Worm (Caenorhabditis elegans) whole organism, early embryonic: ENCODE measurements around the gene F42F12.3.

ENCODE experiments used
- B0310.2 ChIP-seq: sonication (generic microtip); optimal IDR thresholded peaks from 2 replicates; lab custom pipeline; 2016; ENCODE audit warnings: mild to moderate bottlenecking, missing genetic modification characterization, missing compliant biosample characterization
- F13C5.2 ChIP-seq: sonication (generic microtip); optimal IDR thresholded peaks from 2 replicates; lab custom pipeline; 2017; ENCODE audit warnings: mild to moderate bottlenecking, missing genetic modification characterization, inconsistent platforms, missing compliant biosample characterization
- aly-1 ChIP-seq: sonication (generic microtip); optimal IDR thresholded peaks from 2 replicates; lab custom pipeline; 2016; ENCODE audit warnings: missing genetic modification characterization, missing compliant biosample characterization
- ama-1 ChIP-seq: fragments of 150-350 bp; optimal IDR thresholded peaks from 2 replicates; lab custom pipeline; 2014
- ceh-13 ChIP-seq: fragments of 200-800 bp; sonication (Bioruptor generic); optimal IDR thresholded peaks from 2 replicates; lab custom pipeline; 2018; ENCODE audit warnings: mild to moderate bottlenecking, missing genetic modification characterization, missing compliant biosample characterization
- ceh-36 ChIP-seq: sonication (generic microtip); optimal IDR thresholded peaks from 2 replicates; lab custom pipeline; 2016; ENCODE audit warnings: missing genetic modification characterization, inconsistent platforms, missing compliant biosample characterization
- ets-7 ChIP-seq: sonication (generic microtip); optimal IDR thresholded peaks from 2 replicates; lab custom pipeline; 2016; ENCODE audit warnings: missing genotype, missing genetic modification characterization, missing compliant biosample characterization
- flt-1 ChIP-seq: fragments of 200-800 bp; sonication (Bioruptor generic); IDR thresholded peaks from 2 replicates; pipeline ENCODE4 v1.3.6; 2022; ENCODE audit warnings: missing genetic modification characterization, missing compliant biosample characterization
- hmbx-1 ChIP-seq: sonication (generic microtip); optimal IDR thresholded peaks from 2 replicates; lab custom pipeline; 2016; ENCODE audit warnings: mild to moderate bottlenecking, missing genetic modification characterization, missing compliant biosample characterization
- hmg-4 ChIP-seq: fragments of 200-800 bp; sonication (Bioruptor generic); optimal IDR thresholded peaks from 2 replicates; lab custom pipeline; 2018; ENCODE audit warnings: mild to moderate bottlenecking, missing genetic modification characterization, missing compliant biosample characterization
- hnd-1 ChIP-seq: sonication (generic microtip); optimal IDR thresholded peaks from 2 replicates; lab custom pipeline; 2016; ENCODE audit warnings: missing genetic modification characterization, missing compliant biosample characterization
- pes-1 ChIP-seq: fragments of 200-800 bp; sonication (Bioruptor generic); IDR thresholded peaks from 2 replicates; pipeline ENCODE4 v1.3.6; 2022; ENCODE audit warnings: missing genetic modification reagents, missing genetic modification characterization, missing compliant biosample characterization
- scrt-1 ChIP-seq: fragments of 200-800 bp; sonication (Bioruptor generic); IDR thresholded peaks from 2 replicates; pipeline ENCODE4 v1.3.6; 2022; ENCODE audit warnings: missing genetic modification characterization, missing compliant biosample characterization
- sea-1 ChIP-seq: fragments of 200-800 bp; sonication (Bioruptor generic); conservative IDR thresholded peaks from 2 replicates; pipeline ENCODE4 v1.3.6; 2022; ENCODE audit warnings: missing genetic modification characterization, missing compliant biosample characterization
- tbx-11 ChIP-seq: fragments of 200-800 bp; sonication (Bioruptor generic); IDR thresholded peaks from 2 replicates; pipeline ENCODE4 v1.3.6; 2022; ENCODE audit warnings: missing genetic modification characterization, missing compliant biosample characterization
- tbx-37 ChIP-seq: fragments of 200-800 bp; sonication (Bioruptor generic); conservative IDR thresholded peaks from 2 replicates; pipeline ENCODE4 v1.3.6; 2022; ENCODE audit warnings: missing genetic modification reagents, missing genetic modification characterization, missing compliant biosample characterization
- tra-4 ChIP-seq: sonication (generic microtip); optimal IDR thresholded peaks from 2 replicates; lab custom pipeline; 2017; ENCODE audit warnings: missing genetic modification characterization, missing compliant biosample characterization

The F42F12.3 gene

DNA sequence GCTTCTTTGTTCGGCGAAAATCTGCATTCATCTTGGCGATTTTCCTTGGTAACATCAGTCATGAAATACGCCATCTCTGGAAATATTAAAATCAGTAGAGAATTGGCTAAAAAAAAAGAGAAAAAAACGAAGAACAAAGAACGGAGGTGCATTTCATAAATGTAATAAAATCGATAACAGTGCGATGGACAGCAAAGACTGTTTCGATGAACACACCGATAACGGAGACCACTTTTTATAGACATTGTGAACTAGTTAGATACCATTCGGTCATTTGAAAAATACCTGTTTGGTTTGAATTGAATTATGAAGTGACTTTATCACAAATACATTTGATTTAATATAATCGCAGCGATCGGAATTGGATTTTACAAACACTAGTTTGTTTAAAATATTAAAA, 2.5 kb downstream of the F42F12.3 start, which contains the start of gene F42F12.4:
Gene F42F12.4, minus strand, starts transcription at position 76 of the 400 bp plus-strand sequence.
- no peak for TF ChIP-seq tbx-11
- no peak for TF ChIP-seq ets-7 (tag; lab: Kevin White, UChicago)
- TF ChIP-seq ceh-13 (GFP tag; lab: Kevin White, UChicago): no peak
- no peak for TF ChIP-seq tra-4 (tag; lab: Kevin White, UChicago)
- TF ChIP-seq aly-1 (tag; lab: Kevin White, UChicago): no peak
- TF ChIP-seq ama-1 (lab: Kevin White, UChicago): no peak
- no peak for TF ChIP-seq ceh-36 (tag; lab: Kevin White, UChicago)
- TF ChIP-seq hnd-1 (tag; lab: Kevin White, UChicago): no peak
- TF ChIP-seq tbx-37 (GFP tag; lab: Robert Waterston, UW): no peak
- TF ChIP-seq hmbx-1: no peak
- no peak for TF ChIP-seq scrt-1 (GFP tag; lab: Robert Waterston, UW)
- no peak for TF ChIP-seq flt-1 (GFP tag; lab: Robert Waterston, UW)
- no peak for TF ChIP-seq pes-1 (GFP tag; lab: Robert Waterston, UW)
- no peak for TF ChIP-seq sea-1
- TF ChIP-seq hmg-4 (GFP tag; lab: Kevin White, UChicago): no peak
- TF ChIP-seq F13C5.2 (tag; lab: Kevin White, UChicago): no peak
- no peak for TF ChIP-seq B0310.2 (tag; lab: Kevin White, UChicago)

DNA sequence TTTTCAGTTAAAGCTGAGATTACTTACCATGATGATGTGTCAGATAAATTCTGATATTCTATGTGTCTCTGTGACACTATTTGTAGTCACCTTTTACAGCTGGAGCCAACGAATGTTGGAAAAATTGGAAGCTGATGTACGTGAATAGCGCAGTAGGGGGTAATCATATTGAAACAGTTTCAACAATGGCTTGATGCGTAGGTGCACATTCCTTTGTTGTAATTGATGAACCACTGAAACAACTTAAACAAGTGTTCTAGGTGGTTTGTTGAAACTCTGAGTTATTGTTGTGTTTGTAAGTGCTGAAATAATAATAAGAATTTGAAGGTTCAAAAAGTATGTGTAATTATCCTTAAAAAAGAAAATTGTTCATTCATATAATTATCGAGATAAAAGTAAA, 6.2 kb downstream of the F42F12.3 start, which contains the start of gene nspc-12:
Gene nspc-12, minus strand, starts transcription at position 101 of the 400 bp plus-strand sequence.
- TF ChIP-seq ama-1 (lab: Kevin White, UChicago) (no peak), hmg-4 (GFP tag; lab: Kevin White, UChicago) (no peak), hmbx-1 (no peak), pes-1 (GFP tag; lab: Robert Waterston, UW) (no peak), ceh-36 (tag; lab: Kevin White, UChicago) (no peak), ceh-13 (GFP tag; lab: Kevin White, UChicago) (no peak), tbx-37 (GFP tag; lab: Robert Waterston, UW) (no peak)

ce11 chrX:12357127-12357526, 6.7 kb downstream of the F42F12.3 start, which contains the start of gene nspc-13:
TSS of gene nspc-13 (plus strand) at chrX:12357427.
- TF ChIP-seq aly-1 (tag; lab: Kevin White, UChicago): no peak
- no peak for TF ChIP-seq tbx-11
- no peak for TF ChIP-seq ceh-36 (tag; lab: Kevin White, UChicago)
- no peak for TF ChIP-seq ama-1 (lab: Kevin White, UChicago)
- no peak for TF ChIP-seq ets-7 (tag; lab: Kevin White, UChicago)
- TF ChIP-seq F13C5.2 (tag; lab: Kevin White, UChicago): no peak

ce11 chrX:12358957-12359356, 8.6 kb downstream of the F42F12.3 start, which contains the start of gene nspc-14:
TSS of gene nspc-14 (minus strand) at chrX:12359057.
- TF ChIP-seq hmbx-1 (no peak), aly-1 (tag; lab: Kevin White, UChicago) (no peak), tbx-37 (GFP tag; lab: Robert Waterston, UW) (no peak), ama-1 (lab: Kevin White, UChicago) (no peak), tbx-11 (no peak), ceh-13 (GFP tag; lab: Kevin White, UChicago) (no peak), hnd-1 (tag; lab: Kevin White, UChicago) (no peak), F13C5.2 (tag; lab: Kevin White, UChicago) (no peak), B0310.2 (tag; lab: Kevin White, UChicago) (no peak), pes-1 (GFP tag; lab: Robert Waterston, UW) (no peak), scrt-1 (GFP tag; lab: Robert Waterston, UW) (no peak), ceh-36 (tag; lab: Kevin White, UChicago) (no peak), flt-1 (GFP tag; lab: Robert Waterston, UW) (no peak), hmg-4 (GFP tag; lab: Kevin White, UChicago) (no peak), sea-1 (no peak), tra-4 (tag; lab: Kevin White, UChicago) (no peak), ets-7 (tag; lab: Kevin White, UChicago) (no peak)

DNA sequence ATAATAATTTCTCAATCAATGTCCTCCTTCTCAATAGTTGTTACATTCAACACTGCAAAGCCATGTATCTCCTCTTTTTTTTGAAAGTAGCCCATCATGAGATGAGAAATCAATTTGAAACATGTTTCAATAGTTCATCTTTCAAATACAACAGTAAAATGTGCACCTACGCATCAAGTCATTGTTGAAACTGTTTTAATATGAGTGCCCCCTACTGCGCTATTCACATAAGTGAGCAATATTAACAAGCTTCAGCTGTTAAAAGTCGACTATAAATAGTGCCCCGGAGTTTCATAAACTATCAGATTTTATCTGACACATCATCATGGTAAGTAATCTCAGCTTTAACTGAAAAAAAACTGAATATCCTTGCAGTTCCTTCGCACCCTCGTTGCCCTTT, 10.1 kb downstream of the F42F12.3 start, which contains the start of the genes nspc-15 and F19H6.6:
Gene nspc-15, plus strand, starts transcription at position 301 of the 400 bp plus-strand sequence.
Gene F19H6.6, plus strand, starts transcription at position 384 of the 400 bp plus-strand sequence.
- TF ChIP-seq ceh-36 (tag; lab: Kevin White, UChicago): no peak
- TF ChIP-seq ama-1 (lab: Kevin White, UChicago): no peak
- no peak for TF ChIP-seq ets-7 (tag; lab: Kevin White, UChicago)
- TF ChIP-seq B0310.2 (tag; lab: Kevin White, UChicago): no peak
- no peak for TF ChIP-seq F13C5.2 (tag; lab: Kevin White, UChicago)
- no peak for TF ChIP-seq hmbx-1
- TF ChIP-seq sea-1: no peak
- TF ChIP-seq hmg-4 (GFP tag; lab: Kevin White, UChicago): no peak
- TF ChIP-seq ceh-13 (GFP tag; lab: Kevin White, UChicago): no peak

- no peak for TF ChIP-seq ets-7 (tag; lab: Kevin White, UChicago)
- peak; percentile 49 for TF ChIP-seq F13C5.2 (tag; lab: Kevin White, UChicago)
These were observed 12.6 kb downstream of the F42F12.3 start for ce11 chrX:12362951-12363486.

DNA sequence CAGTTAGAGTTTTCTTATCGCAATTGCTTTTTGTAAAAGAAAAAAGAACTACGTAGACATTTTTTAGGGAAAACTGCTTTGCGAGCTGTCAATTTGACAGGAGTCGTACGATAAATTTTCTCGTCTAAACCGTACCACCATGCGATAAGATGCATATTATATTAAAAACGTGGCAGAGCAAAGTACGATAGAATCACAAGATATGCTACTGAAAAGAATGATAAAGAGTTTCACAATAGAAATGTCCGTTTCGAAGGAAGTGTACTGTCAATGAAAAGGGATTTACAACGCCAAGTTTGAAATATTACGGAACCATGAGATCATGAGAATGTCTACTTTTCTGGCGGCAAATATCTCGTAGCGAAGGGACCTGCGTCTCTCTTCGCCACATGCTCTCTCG, 14.4 kb downstream of the F42F12.3 start, which contains the start of gene F19H6.5:
Gene F19H6.5, minus strand, starts transcription at position 101 of the 400 bp plus-strand sequence.
- TF ChIP-seq hnd-1 (tag; lab: Kevin White, UChicago): no peak

DNA sequence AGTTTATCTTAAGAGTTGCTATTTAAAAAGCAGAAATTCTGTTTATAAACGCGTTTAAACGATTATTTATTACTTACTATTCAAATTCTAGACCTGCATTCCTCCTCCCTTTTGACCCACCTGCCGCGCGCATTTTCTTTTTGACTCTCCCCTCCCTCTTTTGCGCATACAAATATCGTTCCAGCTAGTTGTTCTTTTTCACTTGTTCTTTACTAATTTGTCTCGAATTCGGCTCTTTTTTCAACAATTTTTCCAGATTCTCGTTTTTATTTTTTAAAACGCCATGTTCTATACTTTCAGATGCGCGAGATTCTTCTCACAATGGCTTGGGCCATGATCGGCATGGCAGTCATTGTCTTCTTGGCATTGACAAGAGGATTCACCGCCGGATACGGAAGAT, 15.0 kb downstream of the F42F12.3 start, which contains the start of gene F19H6.4:
Gene F19H6.4, plus strand, starts transcription at position 301 of the 400 bp plus-strand sequence.
- no peak for TF ChIP-seq pes-1 (GFP tag; lab: Robert Waterston, UW)
- TF ChIP-seq hmg-4 (GFP tag; lab: Kevin White, UChicago): no peak
- no peak for TF ChIP-seq ets-7 (tag; lab: Kevin White, UChicago)
- no peak for TF ChIP-seq sea-1
- TF ChIP-seq tra-4 (tag; lab: Kevin White, UChicago): no peak
- no peak for TF ChIP-seq ama-1 (lab: Kevin White, UChicago)
- no peak for TF ChIP-seq ceh-36 (tag; lab: Kevin White, UChicago)
- TF ChIP-seq hmbx-1: no peak
- no peak for TF ChIP-seq scrt-1 (GFP tag; lab: Robert Waterston, UW)
- no peak for TF ChIP-seq aly-1 (tag; lab: Kevin White, UChicago)
- TF ChIP-seq hnd-1 (tag; lab: Kevin White, UChicago): no peak
- no peak for TF ChIP-seq ceh-13 (GFP tag; lab: Kevin White, UChicago)
